Worm (Caenorhabditis elegans) whole organism, L4 larva: ENCODE measurements around the gene gur-5.

ENCODE experiments used
- F10B5.3 ChIP-seq: sonication (generic microtip); optimal IDR thresholded peaks from 2 replicates; lab custom pipeline; 2016; ENCODE audit warnings: mild to moderate bottlenecking, missing genetic modification characterization, missing compliant biosample characterization
- F26F4.8 ChIP-seq: fragments of 200-800 bp; sonication (Bioruptor generic); conservative IDR thresholded peaks from 2 replicates; pipeline ENCODE4 v1.3.6; 2022; ENCODE audit warnings: missing genetic modification characterization, missing compliant biosample characterization
- F44E2.7 ChIP-seq: fragments of 200-800 bp; sonication (Bioruptor generic); IDR thresholded peaks from 2 replicates; pipeline ENCODE4 v2.1.2; 2022; ENCODE audit warnings: missing genetic modification characterization, missing compliant biosample characterization
- F49E8.2 ChIP-seq: sonication (generic microtip); optimal IDR thresholded peaks from 2 replicates; lab custom pipeline; 2016; ENCODE audit warnings: missing compliant biosample characterization, mild to moderate bottlenecking, missing genetic modification characterization, borderline replicate concordance
- T20F7.1 ChIP-seq: fragments of 200-800 bp; sonication (Bioruptor generic); optimal IDR thresholded peaks from 2 replicates; lab custom pipeline; 2018; ENCODE audit warnings: mild to moderate bottlenecking, missing genetic modification characterization, missing compliant biosample characterization
- Y105C5A.15 ChIP-seq: fragments of 200-800 bp; sonication (Bioruptor generic); IDR thresholded peaks from 2 replicates; pipeline ENCODE4 v1.3.6; 2022; ENCODE audit warnings: missing genetic modification characterization, missing compliant biosample characterization
- Y48G9A.11 ChIP-seq: fragments of 200-800 bp; sonication (Bioruptor generic); IDR thresholded peaks from 2 replicates; pipeline ENCODE4 v1.3.6; 2022; ENCODE audit warnings: missing genetic modification reagents, missing genetic modification characterization, missing compliant biosample characterization
- Y5F2A.4 ChIP-seq: fragments of 200-800 bp; sonication (Bioruptor generic); optimal IDR thresholded peaks from 2 replicates; lab custom pipeline; 2018; ENCODE audit warnings: mild to moderate bottlenecking, missing genetic modification characterization, missing compliant biosample characterization
- Y75B8A.6 ChIP-seq: fragments of 200-800 bp; sonication (Bioruptor generic); IDR thresholded peaks from 2 replicates; pipeline ENCODE4 v1.3.6; 2022; ENCODE audit warnings: missing genetic modification reagents, missing genetic modification characterization, missing compliant biosample characterization
- ZK337.2 ChIP-seq: fragments of 200-800 bp; sonication (Bioruptor generic); IDR thresholded peaks from 2 replicates; pipeline ENCODE4 v1.3.6; 2022; ENCODE audit warnings: missing genetic modification reagents, missing genetic modification characterization, missing compliant biosample characterization
- ZK546.5 ChIP-seq, 2 experiments: sonication (generic microtip); optimal IDR thresholded peaks; 2 replicates each; lab custom pipeline; 2017; ENCODE audit warnings: missing biosample characterization in 2 of 2, missing genetic modification characterization in 2 of 2
- aly-2 ChIP-seq: sonication (generic microtip); optimal IDR thresholded peaks from 2 replicates; lab custom pipeline; 2018; ENCODE audit warnings: missing biosample characterization, missing genetic modification characterization
- arid-1 ChIP-seq: fragments of 200-800 bp; sonication (Bioruptor generic); conservative IDR thresholded peaks from 2 replicates; pipeline ENCODE4 v1.3.6; 2022; ENCODE audit warnings: missing genetic modification reagents, missing genetic modification characterization, missing compliant biosample characterization
- ceh-20 ChIP-seq: fragments of 200-800 bp; sonication (Bioruptor generic); IDR thresholded peaks from 2 replicates; pipeline ENCODE4 v1.3.6; 2022; ENCODE audit warnings: missing genetic modification reagents, missing genetic modification characterization, missing compliant biosample characterization
- ceh-28 ChIP-seq: fragments of 150-350 bp; optimal IDR thresholded peaks from 2 replicates; lab custom pipeline; 2014; ENCODE audit warnings: missing biosample characterization, missing genetic modification reagents, missing genetic modification characterization
- ceh-32 ChIP-seq: sonication (generic microtip); optimal IDR thresholded peaks from 2 replicates; lab custom pipeline; 2016; ENCODE audit warnings: mild to moderate bottlenecking, missing genetic modification characterization, missing compliant biosample characterization; ENCODE audit not compliant: poor library complexity
- ceh-44 ChIP-seq: fragments of 200-800 bp; sonication (Bioruptor generic); IDR thresholded peaks from 2 replicates; pipeline ENCODE4 v1.3.6; 2022; ENCODE audit warnings: missing genetic modification reagents, missing genetic modification characterization, missing compliant biosample characterization
- ceh-62 ChIP-seq: sonication (generic microtip); optimal IDR thresholded peaks from 2 replicates; lab custom pipeline; 2017; ENCODE audit warnings: missing biosample characterization, missing genetic modification characterization
- ces-1 ChIP-seq: fragments of 150-350 bp; sonication (generic microtip); optimal IDR thresholded peaks from 4 replicates; lab custom pipeline; 2014; ENCODE audit warnings: missing biosample characterization, missing genetic modification reagents, missing genetic modification characterization
- cey-2 ChIP-seq: sonication (generic microtip); optimal IDR thresholded peaks from 3 replicates; lab custom pipeline; 2017; ENCODE audit warnings: missing genetic modification characterization, mild to moderate bottlenecking, missing compliant biosample characterization, antibody characterized with exemption, borderline replicate concordance; ENCODE audit not compliant: insufficient read depth
- ctbp-1 ChIP-seq: fragments of 200-800 bp; sonication (Bioruptor generic); IDR thresholded peaks from 2 replicates; pipeline ENCODE4 v1.3.6; 2022; ENCODE audit warnings: missing genetic modification reagents, missing genetic modification characterization, missing compliant biosample characterization
- daf-8 ChIP-seq: fragments of 200-800 bp; sonication (Bioruptor generic); IDR thresholded peaks from 2 replicates; pipeline ENCODE4 v1.3.6; 2022; ENCODE audit warnings: missing genetic modification characterization, missing compliant biosample characterization
- dmd-9 ChIP-seq: fragments of 200-800 bp; sonication (Bioruptor generic); IDR thresholded peaks from 2 replicates; pipeline ENCODE4 v1.3.6; 2022; ENCODE audit warnings: missing genetic modification reagents, missing genetic modification characterization, missing compliant biosample characterization
- dpl-1 ChIP-seq: fragments of 150-350 bp; optimal IDR thresholded peaks from 2 replicates; lab custom pipeline; 2014; ENCODE audit warnings: missing biosample characterization, missing genetic modification reagents, missing genetic modification characterization
- fos-1 ChIP-seq: fragments of 150-350 bp; optimal IDR thresholded peaks from 2 replicates; lab custom pipeline; 2014; ENCODE audit warnings: missing biosample characterization, missing genetic modification characterization
- gei-8 ChIP-seq: fragments of 200-800 bp; sonication (Bioruptor generic); optimal IDR thresholded peaks from 2 replicates; lab custom pipeline; 2018; ENCODE audit warnings: mild to moderate bottlenecking, missing genetic modification characterization, missing compliant biosample characterization
- hlh-11 ChIP-seq: fragments of 200-800 bp; sonication (Bioruptor generic); optimal IDR thresholded peaks from 2 replicates; lab custom pipeline; 2018; ENCODE audit warnings: mild to moderate bottlenecking, missing genetic modification characterization, missing compliant biosample characterization
- lin-1 ChIP-seq: fragments of 200-800 bp; sonication (Bioruptor generic); IDR thresholded peaks from 2 replicates; pipeline ENCODE4 v1.3.6; 2022; ENCODE audit warnings: missing genetic modification reagents, missing genetic modification characterization, missing compliant biosample characterization
- lin-29 ChIP-seq: fragments of 200-800 bp; sonication (Bioruptor generic); IDR thresholded peaks from 2 replicates; pipeline ENCODE4 v1.3.6; 2022; ENCODE audit warnings: missing genetic modification reagents, missing genetic modification characterization, missing compliant biosample characterization
- lin-39 ChIP-seq: fragments of 150-350 bp; optimal IDR thresholded peaks from 2 replicates; lab custom pipeline; 2014; ENCODE audit warnings: missing biosample characterization, missing genetic modification reagents, missing genetic modification characterization
- lsy-2 ChIP-seq, 2 experiments: fragments of 150-350 bp in 1 of 2; sonication (generic microtip) in 1 of 2; optimal IDR thresholded peaks; 2 replicates each; lab custom pipeline; 2014 to 2017; ENCODE audit warnings: missing biosample characterization in 2 of 2, missing genetic modification characterization in 2 of 2
- mdt-29 ChIP-seq: fragments of 200-800 bp; sonication (Bioruptor generic); IDR thresholded peaks from 2 replicates; pipeline ENCODE4 v1.3.6; 2022; ENCODE audit warnings: missing genetic modification reagents, missing genetic modification characterization, missing compliant biosample characterization
- mes-2 ChIP-seq: sonication (generic microtip); optimal IDR thresholded peaks from 2 replicates; lab custom pipeline; 2016; ENCODE audit warnings: missing genotype, mild to moderate bottlenecking, missing genetic modification characterization, missing compliant biosample characterization; ENCODE audit not compliant: poor library complexity, severe bottlenecking
- nhr-10 ChIP-seq: fragments of 150-350 bp; optimal IDR thresholded peaks from 2 replicates; lab custom pipeline; 2014; ENCODE audit warnings: missing biosample characterization, missing genetic modification characterization
- nhr-102 ChIP-seq: sonication (generic microtip); optimal IDR thresholded peaks from 2 replicates; lab custom pipeline; 2016; ENCODE audit warnings: mild to moderate bottlenecking, missing genetic modification characterization, moderate library complexity, missing compliant biosample characterization
- nhr-111 ChIP-seq: fragments of 200-800 bp; sonication (Bioruptor generic); optimal IDR thresholded peaks from 2 replicates; lab custom pipeline; 2018; ENCODE audit warnings: mild to moderate bottlenecking, missing genetic modification characterization, missing compliant biosample characterization
- nhr-25 ChIP-seq: sonication (generic microtip); optimal IDR thresholded peaks from 2 replicates; lab custom pipeline; 2017; ENCODE audit warnings: missing genetic modification characterization, mild to moderate bottlenecking, missing compliant biosample characterization, antibody characterized with exemption, moderate library complexity, borderline replicate concordance; ENCODE audit not compliant: insufficient read depth
- nhr-28 ChIP-seq: fragments of 150-350 bp; optimal IDR thresholded peaks from 2 replicates; lab custom pipeline; 2014; ENCODE audit warnings: missing biosample characterization, missing genetic modification characterization
- nhr-6 ChIP-seq: fragments of 150-350 bp; optimal IDR thresholded peaks from 2 replicates; lab custom pipeline; 2014; ENCODE audit warnings: missing biosample characterization, missing genetic modification characterization
- php-3 ChIP-seq: fragments of 200-800 bp; sonication (Bioruptor generic); IDR thresholded peaks from 2 replicates; pipeline ENCODE4 v1.3.6; 2022; ENCODE audit warnings: missing genetic modification reagents, missing genetic modification characterization, missing compliant biosample characterization
- set-16 ChIP-seq: fragments of 200-800 bp; sonication (Bioruptor generic); IDR thresholded peaks from 2 replicates; pipeline ENCODE4 v1.3.6; 2022; ENCODE audit warnings: missing genetic modification reagents, missing genetic modification characterization, missing compliant biosample characterization
- skn-1 ChIP-seq: fragments of 150-350 bp; optimal IDR thresholded peaks from 2 replicates; lab custom pipeline; 2014; ENCODE audit warnings: missing biosample characterization, missing genetic modification characterization
- snpc-1.2 ChIP-seq: fragments of 200-800 bp; sonication (Bioruptor generic); IDR thresholded peaks from 2 replicates; pipeline ENCODE4 v1.3.6; 2022; ENCODE audit warnings: missing genetic modification reagents, missing genetic modification characterization, missing compliant biosample characterization
- spr-3 ChIP-seq: fragments of 200-800 bp; sonication (Bioruptor generic); optimal IDR thresholded peaks from 2 replicates; lab custom pipeline; 2018; ENCODE audit warnings: mild to moderate bottlenecking, missing genetic modification characterization, missing compliant biosample characterization
- tra-1 ChIP-seq: fragments of 200-800 bp; sonication (Bioruptor generic); IDR thresholded peaks from 2 replicates; pipeline ENCODE4 v1.3.6; 2022; ENCODE audit warnings: missing genetic modification reagents, missing genetic modification characterization, missing compliant biosample characterization
- unc-130 ChIP-seq: sonication (generic microtip); optimal IDR thresholded peaks from 2 replicates; lab custom pipeline; 2016; ENCODE audit warnings: missing genetic modification reagents, missing genetic modification characterization, missing compliant biosample characterization
- unc-62 ChIP-seq, 3 experiments: fragments of 150-350 bp in 1 of 3; sonication (generic microtip); optimal IDR thresholded peaks in 2 of 3; peaks in 1 of 3; 1 replicate in 1 of 3; 2 replicates in 2 of 3; lab custom pipeline; 2014 to 2017; ENCODE audit warnings: missing biosample characterization in 3 of 3, missing genetic modification characterization in 3 of 3, missing genetic modification reagents in 3 of 3, missing genotype in 1 of 3
- vab-7 ChIP-seq: fragments of 200-800 bp; sonication (Bioruptor generic); IDR thresholded peaks from 2 replicates; pipeline ENCODE4 v1.3.6; 2022; ENCODE audit warnings: missing genetic modification reagents, missing genetic modification characterization, missing compliant biosample characterization
- zag-1 ChIP-seq: fragments of 150-350 bp; optimal IDR thresholded peaks from 2 replicates; lab custom pipeline; 2014; ENCODE audit warnings: missing biosample characterization, missing genetic modification characterization
- ztf-11 ChIP-seq: fragments of 150-350 bp; optimal IDR thresholded peaks from 2 replicates; lab custom pipeline; 2014; ENCODE audit warnings: missing biosample characterization, missing genetic modification characterization

gur-5 gene

DNA sequence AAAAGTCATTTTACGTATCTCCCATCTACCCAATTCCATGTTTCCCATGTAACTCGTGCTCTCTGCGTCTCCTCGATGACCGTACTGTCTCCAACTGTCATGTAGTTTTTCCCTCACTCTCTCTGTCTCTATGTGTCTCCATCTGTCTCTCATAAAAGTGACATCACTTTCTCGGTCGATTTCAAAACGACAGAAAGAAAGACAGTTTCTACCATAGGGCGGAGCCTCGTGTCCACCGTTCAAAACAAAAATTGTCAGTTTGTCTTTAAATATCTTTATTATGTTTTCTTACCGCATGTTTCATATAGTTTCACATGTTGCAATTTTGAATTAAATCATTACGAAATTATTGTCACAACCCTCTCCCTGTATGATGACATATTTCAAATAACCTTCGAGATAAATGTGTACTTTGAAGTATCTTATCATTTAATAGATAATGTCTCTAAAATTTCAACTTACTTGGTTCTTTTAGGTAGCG lies 45.1 kb downstream of the gur-5 start:
- TF ChIP-seq ceh-28 (tag; lab: Kevin White, UChicago) = no peak
- TF ChIP-seq ZK546.5 (tag; optimal IDR thresholded peaks at IDR 0.05; lab: Kevin White, UChicago) = no peak
- TF ChIP-seq lin-1 (GFP tag; lab: Robert Waterston, UW) = peak; percentile 58
- TF ChIP-seq php-3 (GFP tag; lab: Robert Waterston, UW) = peak; percentile 89
- peak; percentile 67 to 86 for TF ChIP-seq lsy-2 (tag; optimal IDR thresholded peaks at IDR 0.05; lab: Kevin White, UChicago)
- peak; percentile 77 for TF ChIP-seq ceh-20 (GFP tag; lab: Robert Waterston, UW)
- no peak for TF ChIP-seq F49E8.2
- peak; percentile 88 for TF ChIP-seq nhr-28 (tag; lab: Kevin White, UChicago)
- TF ChIP-seq nhr-10 (tag; lab: Kevin White, UChicago) = peak; percentile 61
- peak; percentile 97 for TF ChIP-seq hlh-11 (tag; lab: Kevin White, UChicago)
- peak; percentile 64 for TF ChIP-seq T20F7.1 (GFP tag; lab: Kevin White, UChicago)
- no peak for TF ChIP-seq ztf-11
- TF ChIP-seq ceh-44 (GFP tag; lab: Robert Waterston, UW) = no peak
- no peak for TF ChIP-seq daf-8 (GFP tag; lab: Robert Waterston, UW)
- peak; percentile 67 for TF ChIP-seq gei-8 (GFP tag; lab: Kevin White, UChicago)
- TF ChIP-seq nhr-25 = peak; percentile 95
- TF ChIP-seq ces-1 = no peak
- peak; percentile 91 for TF ChIP-seq nhr-102
- no peak for TF ChIP-seq Y48G9A.11 (GFP tag; lab: Robert Waterston, UW)
- no peak for TF ChIP-seq snpc-1.2
- no peak for TF ChIP-seq zag-1
- peak; percentile 61 for TF ChIP-seq cey-2
- TF ChIP-seq F44E2.7 (GFP tag; lab: Robert Waterston, UW) = no peak
- TF ChIP-seq tra-1 = peak; percentile 89
- 0 out of 2 replicates have a peak, but pooled peaks have one; percentile 10 for TF ChIP-seq set-16 (GFP tag; lab: Robert Waterston, UW)
- no peak for TF ChIP-seq ctbp-1 (GFP tag; lab: Robert Waterston, UW)
- no peak for TF ChIP-seq skn-1 (tag; lab: Kevin White, UChicago)
- no peak for TF ChIP-seq F26F4.8 (GFP tag; lab: Robert Waterston, UW)
- TF ChIP-seq unc-62 (GFP tag; optimal IDR thresholded peaks at IDR 0.05 in 1 of 2; lab: Kevin White, UChicago) = peak; percentile 64 to 100
- no peak for TF ChIP-seq unc-62 (tag; optimal IDR thresholded peaks at IDR 0.05; lab: Kevin White, UChicago)
- no peak for TF ChIP-seq vab-7 (GFP tag; lab: Robert Waterston, UW)
- TF ChIP-seq fos-1 (tag; lab: Kevin White, UChicago) = peak; percentile 60
- peak; percentile 67 for TF ChIP-seq mes-2 (tag; lab: Kevin White, UChicago)
- TF ChIP-seq unc-130 (GFP tag; lab: Kevin White, UChicago) = no peak
- TF ChIP-seq spr-3 (GFP tag; lab: Kevin White, UChicago) = no peak
- peak; percentile 28 for TF ChIP-seq F10B5.3 (tag; lab: Kevin White, UChicago)
- TF ChIP-seq ceh-62 (tag; lab: Kevin White, UChicago) = no peak
- TF ChIP-seq Y5F2A.4 (GFP tag; lab: Kevin White, UChicago) = no peak
- TF ChIP-seq nhr-6 (tag; lab: Kevin White, UChicago) = no peak
- no peak for TF ChIP-seq nhr-111 (GFP tag; lab: Kevin White, UChicago)
- no peak for TF ChIP-seq Y75B8A.6 (GFP tag; lab: Robert Waterston, UW)
- no peak for TF ChIP-seq aly-2
- peak; percentile 59; the same call in 1 of the 2 replicates for TF ChIP-seq mdt-29 (GFP tag; lab: Robert Waterston, UW)
- no peak for TF ChIP-seq Y105C5A.15 (GFP tag; lab: Robert Waterston, UW)
- no peak for TF ChIP-seq lin-39
- peak; percentile 26 for TF ChIP-seq dpl-1 (GFP tag; lab: Kevin White, UChicago)
- TF ChIP-seq ZK337.2 (GFP tag; lab: Robert Waterston, UW) = no peak; the same call in 1 of the 2 replicates
- TF ChIP-seq dmd-9 (GFP tag; lab: Robert Waterston, UW) = no peak
- TF ChIP-seq lin-29 (GFP tag; lab: Robert Waterston, UW) = no peak
- no peak for TF ChIP-seq ceh-32 (tag; lab: Kevin White, UChicago)
- TF ChIP-seq arid-1 (GFP tag; lab: Robert Waterston, UW) = 0 out of 2 replicates have a peak, but pooled peaks have one; percentile 22
